Worm (Caenorhabditis elegans): ENCODE measurements around the gene Y48G9A.11.
A peak's percentile ranks its signal among the peaks of the same experiment; 100 is the strongest.

Gene Y48G9A.11

ce11 chrIII:2116797-2117196 is at the start of gene Y48G9A.11:
Gene Y48G9A.11, minus strand, starts transcription at chrIII:2116897.
- TF ChIP-seq pha-4 (tag; optimal IDR thresholded peaks at IDR 0.05) (no peak), nhr-2 (tag; optimal IDR thresholded peaks at IDR 0.05) (no peak), M03D4.4 (tag; optimal IDR thresholded peaks at IDR 0.05) (no peak), nhr-76 (tag; optimal IDR thresholded peaks at IDR 0.05) (no peak), drap-1 (GFP tag; optimal IDR thresholded peaks at IDR 0.05) (no peak), nhr-12 (tag; optimal IDR thresholded peaks at IDR 0.05) (no peak), ham-2 (GFP tag; optimal IDR thresholded peaks at IDR 0.05) (no peak)

DNA sequence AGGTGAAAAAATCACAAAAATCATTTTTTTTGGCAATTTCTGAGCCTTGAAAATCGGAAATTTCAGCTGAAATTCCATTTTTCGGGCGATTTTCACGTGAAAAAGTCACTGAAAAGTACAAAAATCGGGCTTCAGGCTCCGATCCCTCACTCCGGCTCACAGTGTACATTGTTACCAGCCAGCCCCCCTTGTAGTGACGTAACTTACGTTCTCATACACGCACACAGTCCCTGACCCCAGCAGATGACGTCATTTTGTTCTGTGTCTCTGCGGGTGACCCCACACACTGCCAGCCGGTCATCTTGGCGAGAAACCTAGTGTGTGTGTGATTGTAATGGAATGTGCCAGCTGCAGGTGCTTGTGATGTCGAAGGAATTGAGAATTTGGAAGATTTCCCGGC is 42.5 kb upstream of the Y48G9A.11 start:
- TF ChIP-seq lin-13 (tag; optimal IDR thresholded peaks at IDR 0.05) (peak; percentile 6), cnd-1 (tag; optimal IDR thresholded peaks at IDR 0.05) (peak; percentile 47), mls-2 (tag; optimal IDR thresholded peaks at IDR 0.05) (no peak), drap-1 (GFP tag; optimal IDR thresholded peaks at IDR 0.05) (no peak), ceh-39 (tag; optimal IDR thresholded peaks at IDR 0.05) (no peak), zip-8 (tag; optimal IDR thresholded peaks at IDR 0.05) (peak; percentile 95), nhr-2 (tag; optimal IDR thresholded peaks at IDR 0.05) (peak; percentile 63), hlh-1 (tag; optimal IDR thresholded peaks at IDR 0.05) (peak; percentile 13)

- TF ChIP-seq mep-1 (tag; optimal IDR thresholded peaks at IDR 0.05) (peak; percentile 63), flh-1 (GFP tag; optimal IDR thresholded peaks at IDR 0.05) (no peak), ces-1 (GFP tag; optimal IDR thresholded peaks at IDR 0.05) (peak; percentile 92), lin-13 (tag; optimal IDR thresholded peaks at IDR 0.05) (peak; percentile 49), nhr-28 (tag; optimal IDR thresholded peaks at IDR 0.05) (no peak), ceh-39 (tag; optimal IDR thresholded peaks at IDR 0.05) (peak; percentile 58), nhr-237 (tag; optimal IDR thresholded peaks at IDR 0.05) (peak; percentile 58), lsy-2 (tag; optimal IDR thresholded peaks at IDR 0.05) (peak; percentile 78), nhr-2 (tag; optimal IDR thresholded peaks at IDR 0.05) (peak; percentile 17)
Observed at ce11 chrIII:2151480-2151995, 34.8 kb upstream of the Y48G9A.11 start, which contains the start of gene gcn-1. Gene gcn-1, plus strand, starts transcription at chrIII:2151945.

DNA sequence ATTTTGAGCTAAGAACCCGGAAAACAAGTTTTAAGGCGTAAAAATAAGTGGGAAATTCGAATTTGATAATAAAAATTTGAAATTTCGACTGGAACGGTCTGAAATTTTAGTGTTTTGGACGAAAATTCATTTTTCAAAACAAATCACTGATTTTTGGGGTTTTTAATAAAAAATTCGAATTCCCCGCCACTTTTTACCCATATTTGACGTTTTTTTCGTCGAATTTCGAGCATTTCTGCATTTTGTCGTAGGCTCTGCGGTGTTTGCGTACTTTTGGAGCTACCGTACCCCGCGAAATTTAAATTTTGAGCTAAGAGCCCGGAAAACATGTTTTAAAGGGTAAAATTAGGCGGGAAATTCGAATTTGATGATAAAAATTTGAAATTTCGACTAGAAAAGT is 33.9 kb upstream of the Y48G9A.11 start:
- TF ChIP-seq lin-13 (tag; optimal IDR thresholded peaks at IDR 0.05) = peak; percentile 27
- TF ChIP-seq blmp-1 (tag; optimal IDR thresholded peaks at IDR 0.05) = no peak
- peak; percentile 77 for TF ChIP-seq lsy-2 (tag; optimal IDR thresholded peaks at IDR 0.05)

- TF ChIP-seq mep-1 (tag; optimal IDR thresholded peaks at IDR 0.05) (no peak), drap-1 (GFP tag; optimal IDR thresholded peaks at IDR 0.05) (no peak), nhr-76 (tag; optimal IDR thresholded peaks at IDR 0.05) (no peak), nhr-12 (tag; optimal IDR thresholded peaks at IDR 0.05) (no peak), mab-5 (tag; optimal IDR thresholded peaks at IDR 0.05) (no peak), pha-4 (tag; optimal IDR thresholded peaks at IDR 0.05) (no peak), zip-8 (tag; optimal IDR thresholded peaks at IDR 0.05) (no peak), hlh-1 (tag; optimal IDR thresholded peaks at IDR 0.05) (no peak), nhr-237 (tag; optimal IDR thresholded peaks at IDR 0.05) (no peak)
Observed at ce11 chrIII:2137490-2137889, 20.8 kb upstream of the Y48G9A.11 start.

ce11 chrIII:2133928-2134327 is 17.2 kb upstream of the Y48G9A.11 start:
- TF ChIP-seq unc-120 (tag; optimal IDR thresholded peaks at IDR 0.05; ENCODE audit: poor library complexity, severe bottlenecking) = no peak
- no peak for TF ChIP-seq mls-2 (tag; optimal IDR thresholded peaks at IDR 0.05)
- TF ChIP-seq mep-1 (tag; optimal IDR thresholded peaks at IDR 0.05) = no peak
- no peak for TF ChIP-seq nhr-2 (tag; optimal IDR thresholded peaks at IDR 0.05)
- no peak for TF ChIP-seq mab-5 (tag; optimal IDR thresholded peaks at IDR 0.05)
- TF ChIP-seq pha-4 (tag; optimal IDR thresholded peaks at IDR 0.05) = no peak
- TF ChIP-seq tbx-8 (GFP tag; optimal IDR thresholded peaks at IDR 0.05) = no peak
- TF ChIP-seq lin-32 (GFP tag; optimal IDR thresholded peaks at IDR 0.05) = no peak

DNA sequence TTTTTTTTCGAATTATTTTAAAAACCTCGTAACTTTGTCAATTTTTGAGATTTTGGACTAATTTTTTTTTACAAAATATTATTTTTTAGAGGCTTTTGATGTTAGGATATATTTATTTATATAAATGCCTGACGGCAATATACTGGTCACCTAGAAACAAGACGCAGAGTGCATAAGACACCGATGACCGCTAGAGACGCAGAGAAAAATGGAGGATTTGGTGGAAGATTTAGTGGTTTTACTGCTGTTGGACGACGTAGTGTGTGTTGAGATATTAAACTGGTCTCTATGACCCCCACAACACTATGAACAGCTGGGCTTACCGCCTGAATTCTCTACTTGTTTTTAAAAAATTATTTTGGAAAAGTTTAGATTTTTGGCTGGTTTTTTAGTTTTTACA is 15.4 kb upstream of the Y48G9A.11 start:
- TF ChIP-seq lin-32 (GFP tag; optimal IDR thresholded peaks at IDR 0.05) (no peak), nhr-237 (tag; optimal IDR thresholded peaks at IDR 0.05) (no peak), M03D4.4 (tag; optimal IDR thresholded peaks at IDR 0.05) (no peak), elt-3 (tag; optimal IDR thresholded peaks at IDR 0.05) (no peak), unc-62 (GFP tag; optimal IDR thresholded peaks at IDR 0.05) (peak; percentile 34), drap-1 (GFP tag; optimal IDR thresholded peaks at IDR 0.05) (no peak), zip-8 (tag; optimal IDR thresholded peaks at IDR 0.05) (no peak), nhr-76 (tag; optimal IDR thresholded peaks at IDR 0.05) (no peak), pha-4 (tag; optimal IDR thresholded peaks at IDR 0.05) (peak; percentile 13), flh-1 (GFP tag; optimal IDR thresholded peaks at IDR 0.05) (no peak), snpc-4 (tag; optimal IDR thresholded peaks at IDR 0.05) (no peak), sptf-1 (tag; optimal IDR thresholded peaks at IDR 0.05) (no peak), ceh-43 (GFP tag; optimal IDR thresholded peaks at IDR 0.05) (no peak), lsy-2 (tag; optimal IDR thresholded peaks at IDR 0.05) (peak; percentile 36), sem-2 (GFP tag; optimal IDR thresholded peaks at IDR 0.05) (no peak), hlh-1 (tag; optimal IDR thresholded peaks at IDR 0.05) (peak; percentile 71), mep-1 (tag; optimal IDR thresholded peaks at IDR 0.05) (peak; percentile 33), mab-5 (tag; optimal IDR thresholded peaks at IDR 0.05) (peak; percentile 50)

Data from whole organism, mixed stage, embryonic.